Fruit fly (Drosophila melanogaster) whole organism, embryonic: ENCODE measurements around the gene CG10195.

Source experiments
- Ada2b ChIP-seq: fragments of 200-800 bp; sonication (Bioruptor generic); IDR thresholded peaks from 2 replicates; pipeline ENCODE4 v1.3.6; 2022; ENCODE audit warnings: missing biosample characterization, missing genetic modification characterization
- Atf3 ChIP-seq: fragments of 200-800 bp; sonication (Bioruptor generic); optimal IDR thresholded peaks from 3 replicates; lab custom pipeline; 2016; ENCODE audit warnings: missing biosample characterization, missing genetic modification characterization
- Bdp1 ChIP-seq: fragments of 200-800 bp; sonication (Bioruptor generic); optimal IDR thresholded peaks from 3 replicates; lab custom pipeline; 2016; ENCODE audit warnings: missing biosample characterization, missing genetic modification characterization
- Blimp-1 ChIP-seq: fragments of 200-800 bp; sonication (Bioruptor generic); optimal IDR thresholded peaks from 3 replicates; lab custom pipeline; 2018; ENCODE audit warnings: missing biosample characterization, missing genetic modification characterization, mild to moderate bottlenecking, moderate library complexity, missing genetic modification reagents
- CG10366 ChIP-seq: fragments of 200-800 bp; sonication (Bioruptor generic); IDR thresholded peaks from 2 replicates; pipeline ENCODE4 v1.3.6; 2022; ENCODE audit warnings: missing biosample characterization, missing genetic modification characterization
- CG12071 ChIP-seq: fragments of 200-800 bp; sonication (Bioruptor generic); optimal IDR thresholded peaks from 3 replicates; lab custom pipeline; 2018; ENCODE audit warnings: missing biosample characterization, mild to moderate bottlenecking, missing genetic modification characterization
- CG12104 ChIP-seq: fragments of 200-800 bp; sonication (Bioruptor generic); optimal IDR thresholded peaks from 3 replicates; lab custom pipeline; 2016; ENCODE audit warnings: missing biosample characterization, missing genetic modification characterization
- CG12299 ChIP-seq: fragments of 200-800 bp; sonication (Bioruptor generic); optimal IDR thresholded peaks from 2 replicates; lab custom pipeline; 2018; ENCODE audit warnings: missing biosample characterization, mild to moderate bottlenecking, missing genetic modification characterization
- CG12659 ChIP-seq: fragments of 200-800 bp; sonication (Bioruptor generic); optimal IDR thresholded peaks from 3 replicates; lab custom pipeline; 2017; ENCODE audit warnings: mild to moderate bottlenecking, missing biosample characterization, missing genetic modification reagents, missing genetic modification characterization
- CG14965 ChIP-seq: fragments of 200-800 bp; sonication (Bioruptor generic); optimal IDR thresholded peaks from 2 replicates; lab custom pipeline; 2016; ENCODE audit warnings: missing biosample characterization, missing genetic modification characterization, borderline replicate concordance
- CG17328 ChIP-seq: fragments of 200-800 bp; sonication (Bioruptor generic); IDR thresholded peaks from 2 replicates; pipeline ENCODE4 v1.3.6; 2022; ENCODE audit warnings: missing biosample characterization, missing genetic modification characterization
- CG18764 ChIP-seq: fragments of 200-800 bp; sonication (Bioruptor generic); optimal IDR thresholded peaks from 3 replicates; lab custom pipeline; 2016; ENCODE audit warnings: missing biosample characterization, missing genetic modification characterization
- CG2129 ChIP-seq: fragments of 200-800 bp; sonication (Bioruptor generic); IDR thresholded peaks from 2 replicates; pipeline ENCODE4 v1.3.6; 2022; ENCODE audit warnings: missing biosample characterization, missing genetic modification characterization; ENCODE audit not compliant: partially characterized antibody
- CG2199 ChIP-seq: fragments of 200-800 bp; sonication (Bioruptor generic); IDR thresholded peaks from 3 replicates; pipeline ENCODE4 v1.3.6; 2022; ENCODE audit warnings: missing biosample characterization, missing genetic modification characterization
- CG31365 ChIP-seq: fragments of 200-800 bp; sonication (Bioruptor generic); optimal IDR thresholded peaks from 2 replicates; lab custom pipeline; 2018; ENCODE audit warnings: missing biosample characterization, mild to moderate bottlenecking, missing genetic modification characterization
- CG3163 ChIP-seq: fragments of 200-800 bp; sonication (Bioruptor generic); optimal IDR thresholded peaks from 3 replicates; lab custom pipeline; 2016; ENCODE audit warnings: missing biosample characterization, missing genetic modification characterization
- CG32532 ChIP-seq: fragments of 200-800 bp; sonication (Bioruptor generic); IDR thresholded peaks from 2 replicates; pipeline ENCODE4 v1.3.6; 2022; ENCODE audit warnings: missing biosample characterization, missing genetic modification characterization
- CG34224 ChIP-seq: fragments of 200-800 bp; sonication (Bioruptor generic); IDR thresholded peaks from 3 replicates; pipeline ENCODE4 v1.3.6; 2022; ENCODE audit warnings: missing biosample characterization, missing genetic modification characterization; ENCODE audit not compliant: partially characterized antibody
- CG4424 ChIP-seq: fragments of 200-800 bp; sonication (Bioruptor generic); optimal IDR thresholded peaks from 3 replicates; lab custom pipeline; 2016; ENCODE audit warnings: missing biosample characterization, missing genetic modification characterization
- CG5245 ChIP-seq: fragments of 200-800 bp; sonication (Bioruptor generic); optimal IDR thresholded peaks from 3 replicates; lab custom pipeline; 2016; ENCODE audit warnings: missing biosample characterization, missing genetic modification characterization
- CG5953 ChIP-seq: fragments of 200-800 bp; sonication (Bioruptor generic); IDR thresholded peaks from 2 replicates; pipeline ENCODE4 v1.3.6; 2022; ENCODE audit warnings: missing biosample characterization, missing genetic modification characterization
- CG7357 ChIP-seq: fragments of 200-800 bp; sonication (Bioruptor generic); IDR thresholded peaks from 3 replicates; pipeline ENCODE4 v1.3.6; 2022; ENCODE audit warnings: missing biosample characterization, missing genetic modification characterization
- CG7372 ChIP-seq: fragments of 200-800 bp; sonication (Bioruptor generic); IDR thresholded peaks from 2 replicates; pipeline ENCODE4 v1.3.6; 2022; ENCODE audit warnings: missing biosample characterization, missing genetic modification characterization
- CG7745 ChIP-seq: fragments of 200-800 bp; sonication (Bioruptor generic); optimal IDR thresholded peaks from 2 replicates; lab custom pipeline; 2018; ENCODE audit warnings: missing biosample characterization, mild to moderate bottlenecking, missing genetic modification characterization, moderate library complexity
- CG8944 ChIP-seq: fragments of 200-800 bp; sonication (Bioruptor generic); optimal IDR thresholded peaks from 3 replicates; lab custom pipeline; 2016; ENCODE audit warnings: missing biosample characterization, missing genetic modification characterization
- Eip74EF ChIP-seq, 2 experiments: fragments of 200-800 bp in 1 of 2; fragments of >200 bp in 1 of 2; sonication (Bioruptor generic) in 1 of 2; optimal IDR thresholded peaks; 2 replicates each; lab custom pipeline; 2017 to 2019; ENCODE audit warnings: missing biosample characterization in 2 of 2, missing genetic modification characterization in 2 of 2, mild to moderate bottlenecking in 1 of 2, moderate library complexity in 1 of 2
- Fer1 ChIP-seq: fragments of 200-800 bp; sonication (Bioruptor generic); optimal IDR thresholded peaks from 2 replicates; lab custom pipeline; 2017; ENCODE audit warnings: missing biosample characterization, mild to moderate bottlenecking, missing genetic modification characterization
- Jarid2 ChIP-seq: fragments of 200-800 bp; sonication (Bioruptor generic); optimal IDR thresholded peaks from 3 replicates; lab custom pipeline; 2017; ENCODE audit warnings: mild to moderate bottlenecking, missing biosample characterization, missing genetic modification reagents, missing genetic modification characterization
- NC2α ChIP-seq: fragments of 200-800 bp; sonication (Bioruptor generic); optimal IDR thresholded peaks from 2 replicates; lab custom pipeline; 2016; ENCODE audit warnings: missing biosample characterization, missing genetic modification characterization
- Nf-YA ChIP-seq: fragments of 200-800 bp; sonication (Bioruptor generic); IDR thresholded peaks from 2 replicates; pipeline ENCODE4 v1.3.6; 2022; ENCODE audit warnings: missing biosample characterization, missing genetic modification characterization
- Pdp1 ChIP-seq, 2 experiments: fragments of 200-800 bp; sonication (Bioruptor generic); optimal IDR thresholded peaks; 3 replicates each; lab custom pipeline; 2016; ENCODE audit warnings: missing biosample characterization in 2 of 2, missing genetic modification characterization in 2 of 2, mild to moderate bottlenecking in 1 of 2, moderate library complexity in 1 of 2
- Six4 ChIP-seq: fragments of 200-800 bp; sonication (Bioruptor generic); optimal IDR thresholded peaks from 2 replicates; lab custom pipeline; 2016; ENCODE audit warnings: missing biosample characterization, missing genetic modification characterization
- abd-A ChIP-seq: fragments of 200-800 bp; sonication (Bioruptor generic); optimal IDR thresholded peaks from 3 replicates; lab custom pipeline; 2019; ENCODE audit warnings: missing biosample characterization, mild to moderate bottlenecking, missing genetic modification characterization, moderate library complexity
- dati ChIP-seq: fragments of 200-800 bp; sonication (Bioruptor generic); IDR thresholded peaks from 2 replicates; pipeline ENCODE4 v1.3.6; 2022; ENCODE audit warnings: missing biosample characterization, missing genetic modification characterization
- gro ChIP-seq: fragments of 200-800 bp; sonication (Bioruptor generic); optimal IDR thresholded peaks from 2 replicates; lab custom pipeline; 2016; ENCODE audit warnings: missing biosample characterization, missing genetic modification characterization
- h ChIP-seq: fragments of >200 bp; optimal IDR thresholded peaks from 2 replicates; lab custom pipeline; 2017
- hb ChIP-seq: fragments of 200-800 bp; sonication (Bioruptor generic); IDR thresholded peaks from 3 replicates; pipeline ENCODE4 v1.3.6; 2022; ENCODE audit warnings: missing biosample characterization, missing genetic modification characterization; ENCODE audit not compliant: partially characterized antibody
- kah ChIP-seq: fragments of 200-800 bp; sonication (Bioruptor generic); optimal IDR thresholded peaks from 2 replicates; lab custom pipeline; 2018; ENCODE audit warnings: missing biosample characterization, mild to moderate bottlenecking, missing genetic modification characterization
- ken ChIP-seq: fragments of 200-800 bp; sonication (Bioruptor generic); IDR thresholded peaks from 3 replicates; pipeline ENCODE4 v1.3.6; 2022; ENCODE audit warnings: missing biosample characterization, missing genetic modification characterization
- lov ChIP-seq, 2 experiments: fragments of 200-800 bp in 1 of 2; fragments of >200 bp in 1 of 2; sonication (Bioruptor generic) in 1 of 2; IDR thresholded peaks in 1 of 2; optimal IDR thresholded peaks in 1 of 2; 2 replicates in 1 of 2; 3 replicates in 1 of 2; pipeline versions ENCODE4 v1.3.6 to Lab custom; 2017 to 2022; ENCODE audit warnings: missing biosample characterization in 1 of 2, missing genetic modification characterization in 1 of 2
- nom ChIP-seq: fragments of 200-800 bp; sonication (Bioruptor generic); optimal IDR thresholded peaks from 2 replicates; lab custom pipeline; 2017; ENCODE audit warnings: missing biosample characterization, missing genetic modification characterization, mild to moderate bottlenecking, moderate library complexity, missing genetic modification reagents
- phol ChIP-seq: fragments of 200-800 bp; sonication (Bioruptor generic); optimal IDR thresholded peaks from 3 replicates; lab custom pipeline; 2018; ENCODE audit warnings: missing biosample characterization, mild to moderate bottlenecking, missing genetic modification characterization, moderate library complexity
- prd ChIP-seq, 3 experiments: fragments of >200 bp in 2 of 3; fragments of 200-800 bp in 1 of 3; sonication (Bioruptor generic) in 1 of 3; optimal IDR thresholded peaks in 2 of 3; IDR thresholded peaks in 1 of 3; 2 replicates in 2 of 3; 3 replicates in 1 of 3; pipeline versions ENCODE4 v1.3.6 to Lab custom; 2017 to 2022; ENCODE audit warnings: missing biosample characterization in 1 of 3, missing genetic modification characterization in 1 of 3
- schlank ChIP-seq: fragments of 200-800 bp; sonication (Bioruptor generic); optimal IDR thresholded peaks from 2 replicates; lab custom pipeline; 2018; ENCODE audit warnings: missing biosample characterization, mild to moderate bottlenecking, missing genetic modification characterization
- sqz ChIP-seq: fragments of 200-800 bp; sonication (Bioruptor generic); optimal IDR thresholded peaks from 3 replicates; lab custom pipeline; 2018; ENCODE audit warnings: missing biosample characterization, mild to moderate bottlenecking, missing genetic modification characterization
- trh ChIP-seq: fragments of 200-800 bp; sonication (Bioruptor generic); optimal IDR thresholded peaks from 2 replicates; lab custom pipeline; 2016; ENCODE audit warnings: missing biosample characterization, missing genetic modification characterization
- twi ChIP-seq: fragments of 200-800 bp; optimal IDR thresholded peaks from 2 replicates; lab custom pipeline; 2019; ENCODE audit warnings: missing biosample characterization, mild to moderate bottlenecking, missing genetic modification characterization, moderate library complexity
- vvl ChIP-seq: fragments of 200-800 bp; sonication (Bioruptor generic); IDR thresholded peaks from 2 replicates; pipeline ENCODE4 v1.3.6; 2022; ENCODE audit warnings: missing biosample characterization, missing genetic modification characterization
- z ChIP-seq: fragments of 200-800 bp; sonication (Bioruptor generic); IDR thresholded peaks from 3 replicates; pipeline ENCODE4 v1.3.6; 2022; ENCODE audit warnings: missing biosample characterization, missing genetic modification characterization
- zfh1 ChIP-seq: fragments of 200-800 bp; sonication (Bioruptor generic); IDR thresholded peaks from 3 replicates; pipeline ENCODE4 v1.3.6; 2022; ENCODE audit warnings: missing biosample characterization, missing genetic modification characterization

The CG10195 gene

dm6 chr2L:19444734-19445140 lies 39.8 kb downstream of the CG10195 start, which contains the start of gene Hs2st (continued):
- TF ChIP-seq vvl (peak; percentile 94), CG31365 (tag; lab: Kevin White, UChicago) (peak; percentile 66), ken (GFP tag; lab: Robert Waterston, UW) (peak; percentile 95), CG4424 (GFP tag; lab: Kevin White, UChicago) (peak; percentile 93), CG17328 (GFP tag; lab: Robert Waterston, UW) (peak; percentile 88), kah (peak; percentile 53), zfh1 (GFP tag; lab: Robert Waterston, UW) (peak; percentile 94), CG12071 (GFP tag; lab: Kevin White, UChicago) (peak; percentile 47), Jarid2 (GFP tag; lab: Kevin White, UChicago) (peak; percentile 66), CG32532 (peak; percentile 95), CG7745 (tag; lab: Kevin White, UChicago) (no peak), CG18764 (GFP tag; lab: Kevin White, UChicago) (peak; percentile 89), CG12299 (peak; percentile 81), prd (optimal IDR thresholded peaks at IDR 0.05; lab: Kevin White, UChicago) (no peak), prd (GFP tag; IDR thresholded peaks at IDR 0.05; lab: Robert Waterston, UW) (peak; percentile 97), dati (GFP tag; lab: Robert Waterston, UW) (peak; percentile 53; the same call in 1 of the 2 replicates), CG2199 (peak; percentile 79; the same call in 1 of the 3 replicates), Atf3 (peak; percentile 94), CG3163 (GFP tag; lab: Kevin White, UChicago) (peak; percentile 77), CG2129 (GFP tag; lab: Robert Waterston, UW) (no peak), hb (GFP tag; lab: Robert Waterston, UW) (no peak), gro (GFP tag; lab: Kevin White, UChicago) (peak; percentile 96), NC2α (GFP tag; lab: Kevin White, UChicago) (peak; percentile 58), Ada2b (GFP tag; lab: Robert Waterston, UW) (peak; percentile 90), CG12659 (GFP tag; lab: Kevin White, UChicago) (peak; percentile 95), CG5953 (GFP tag; lab: Robert Waterston, UW) (peak; percentile 82), Blimp-1 (GFP tag; lab: Kevin White, UChicago) (peak; percentile 83), h (lab: Kevin White, UChicago) (no peak), Bdp1 (GFP tag; lab: Kevin White, UChicago) (peak; percentile 91), CG8944 (GFP tag; lab: Kevin White, UChicago) (peak; percentile 95), Six4 (peak; percentile 90), CG7372 (GFP tag; lab: Robert Waterston, UW) (peak; percentile 91), CG7357 (GFP tag; lab: Robert Waterston, UW) (peak; percentile 87), sqz (GFP tag; lab: Kevin White, UChicago) (peak; percentile 88), nom (GFP tag; lab: Kevin White, UChicago) (peak; percentile 80), phol (tag; lab: Kevin White, UChicago) (peak; percentile 94), Fer1 (GFP tag; lab: Kevin White, UChicago) (peak; percentile 93), CG10366 (GFP tag; lab: Robert Waterston, UW) (peak; percentile 93), abd-A (tag; lab: Kevin White, UChicago) (no peak), Nf-YA (GFP tag; lab: Robert Waterston, UW) (peak; percentile 65; the same call in 1 of the 2 replicates), trh (GFP tag; lab: Kevin White, UChicago) (peak; percentile 81), CG12104 (peak; percentile 85), CG5245 (GFP tag; lab: Kevin White, UChicago) (peak; percentile 90), lov (optimal IDR thresholded peaks at IDR 0.05; lab: Kevin White, UChicago) (no peak), lov (GFP tag; IDR thresholded peaks at IDR 0.05; lab: Robert Waterston, UW) (peak; percentile 77), CG34224 (GFP tag; lab: Robert Waterston, UW) (no peak), Pdp1 (GFP tag; optimal IDR thresholded peaks at IDR 0.05; lab: Kevin White, UChicago) (peak; percentile 93 to 97), CG14965 (GFP tag; lab: Kevin White, UChicago) (peak; percentile 15), Eip74EF (GFP tag; optimal IDR thresholded peaks at IDR 0.05; lab: Kevin White, UChicago) (no peak), twi (peak; percentile 86), z (GFP tag; lab: Robert Waterston, UW) (no peak), schlank (tag; lab: Kevin White, UChicago) (peak; percentile 78)
